Worm (Caenorhabditis elegans) whole organism, L1 larva: ENCODE data around the gene spe-19.

ENCODE experiments used
- Y116A8C.19 ChIP-seq: sonication (generic microtip); optimal IDR thresholded peaks from 2 replicates; lab custom pipeline; 2016; ENCODE audit warnings: missing compliant biosample characterization, missing genetic modification characterization, borderline replicate concordance
- blmp-1 ChIP-seq: fragments of 150-350 bp; optimal IDR thresholded peaks from 2 replicates; lab custom pipeline; 2014; ENCODE audit warnings: missing biosample characterization, missing genetic modification characterization
- ceh-8 ChIP-seq: fragments of 200-800 bp; sonication (Bioruptor generic); optimal IDR thresholded peaks from 2 replicates; lab custom pipeline; 2018; ENCODE audit warnings: mild to moderate bottlenecking, missing genetic modification characterization, moderate library complexity, missing compliant biosample characterization
- ceh-82 ChIP-seq, 3 experiments: fragments of 150-350 bp in 1 of 3; sonication (generic microtip) in 2 of 3; optimal IDR thresholded peaks; 2 replicates each; lab custom pipeline; 2014 to 2017; ENCODE audit warnings: missing biosample characterization in 3 of 3, missing genetic modification characterization in 3 of 3
- dsc-1 ChIP-seq: sonication (generic microtip); optimal IDR thresholded peaks from 2 replicates; lab custom pipeline; 2016; ENCODE audit warnings: mild to moderate bottlenecking, missing genetic modification characterization, missing compliant biosample characterization
- efl-1 ChIP-seq, 4 experiments: fragments of 150-350 bp; optimal IDR thresholded peaks in 3 of 4; peaks in 1 of 4; 1 replicate in 1 of 4; 2 replicates in 3 of 4; lab custom pipeline; 2014; ENCODE audit warnings: missing biosample characterization in 2 of 4, missing genetic modification characterization in 2 of 4, missing genetic modification reagents in 2 of 4
- egl-27 ChIP-seq, 2 experiments: fragments of 150-350 bp in 1 of 2; sonication (generic microtip); optimal IDR thresholded peaks; 3 replicates each; lab custom pipeline; 2017 to 2018; ENCODE audit warnings: missing biosample characterization in 2 of 2, missing genetic modification characterization in 2 of 2, missing genetic modification reagents in 2 of 2
- elt-2 ChIP-seq: sonication (generic microtip); optimal IDR thresholded peaks from 2 replicates; lab custom pipeline; 2016; ENCODE audit warnings: missing genetic modification characterization, mild to moderate bottlenecking, inconsistent platforms, missing compliant biosample characterization, missing genetic modification reagents
- elt-3 ChIP-seq, 6 experiments: fragments of 150-350 bp in 1 of 6; sonication (generic microtip); optimal IDR thresholded peaks; 2 replicates each; lab custom pipeline; 2017 to 2018; ENCODE audit warnings: missing biosample characterization in 6 of 6, missing genetic modification characterization in 6 of 6, inconsistent platforms in 1 of 6
- fkh-4 ChIP-seq: sonication (generic microtip); optimal IDR thresholded peaks from 2 replicates; lab custom pipeline; 2016; ENCODE audit warnings: missing compliant biosample characterization, missing genetic modification characterization, borderline replicate concordance
- grh-1 ChIP-seq: fragments of 200-800 bp; sonication (Bioruptor generic); IDR thresholded peaks from 2 replicates; pipeline ENCODE4 v1.3.6; 2022; ENCODE audit warnings: missing genetic modification reagents, missing genetic modification characterization, missing compliant biosample characterization
- hlh-4 ChIP-seq: sonication (generic microtip); optimal IDR thresholded peaks from 2 replicates; lab custom pipeline; 2016; ENCODE audit warnings: mild to moderate bottlenecking, missing genetic modification characterization, missing compliant biosample characterization
- irx-1 ChIP-seq: sonication (generic microtip); optimal IDR thresholded peaks from 2 replicates; lab custom pipeline; 2016; ENCODE audit warnings: missing genetic modification characterization, missing compliant biosample characterization
- jun-1 ChIP-seq: fragments of 150-350 bp; optimal IDR thresholded peaks from 2 replicates; lab custom pipeline; 2014; ENCODE audit warnings: missing biosample characterization, missing genetic modification reagents, missing genetic modification characterization
- lin-13 ChIP-seq: fragments of 150-350 bp; optimal IDR thresholded peaks from 2 replicates; lab custom pipeline; 2014; ENCODE audit warnings: missing biosample characterization, missing genetic modification reagents, missing genetic modification characterization
- lin-14 ChIP-seq: fragments of 200-800 bp; sonication (Bioruptor generic); optimal IDR thresholded peaks from 2 replicates; lab custom pipeline; 2018; ENCODE audit warnings: mild to moderate bottlenecking, missing genetic modification characterization, moderate library complexity, missing compliant biosample characterization
- mef-2 ChIP-seq: fragments of 150-350 bp; optimal IDR thresholded peaks from 2 replicates; lab custom pipeline; 2014; ENCODE audit warnings: missing biosample characterization, missing genetic modification characterization
- mep-1 ChIP-seq: fragments of 150-350 bp; optimal IDR thresholded peaks from 2 replicates; lab custom pipeline; 2014; ENCODE audit warnings: missing biosample characterization, missing genetic modification characterization
- nhr-11 ChIP-seq: fragments of 150-350 bp; optimal IDR thresholded peaks from 2 replicates; lab custom pipeline; 2014; ENCODE audit warnings: missing biosample characterization, missing genetic modification characterization
- nhr-12 ChIP-seq: sonication (generic microtip); optimal IDR thresholded peaks from 2 replicates; lab custom pipeline; 2017; ENCODE audit warnings: missing biosample characterization, missing genetic modification characterization
- nhr-19 ChIP-seq: fragments of 200-800 bp; sonication (Bioruptor generic); conservative IDR thresholded peaks from 2 replicates; pipeline ENCODE4 v1.3.6; 2022; ENCODE audit warnings: missing genetic modification characterization, missing compliant biosample characterization
- nhr-237 ChIP-seq: fragments of 150-350 bp; optimal IDR thresholded peaks from 2 replicates; lab custom pipeline; 2014; ENCODE audit warnings: missing biosample characterization, missing genetic modification characterization
- nhr-47 ChIP-seq: sonication (generic microtip); optimal IDR thresholded peaks from 2 replicates; lab custom pipeline; 2016; ENCODE audit warnings: mild to moderate bottlenecking, missing genetic modification characterization, moderate library complexity, missing compliant biosample characterization
- nhr-71 ChIP-seq: sonication (generic microtip); optimal IDR thresholded peaks from 2 replicates; lab custom pipeline; 2016; ENCODE audit warnings: mild to moderate bottlenecking, missing genetic modification characterization, moderate library complexity, missing compliant biosample characterization
- nhr-77 ChIP-seq: fragments of 150-350 bp; optimal IDR thresholded peaks from 2 replicates; lab custom pipeline; 2014; ENCODE audit warnings: missing biosample characterization, missing genetic modification characterization
- nhr-84 ChIP-seq: sonication (generic microtip); optimal IDR thresholded peaks from 2 replicates; lab custom pipeline; 2017; ENCODE audit warnings: missing biosample characterization, missing genetic modification characterization
- nhr-85 ChIP-seq: sonication (generic microtip); peaks from one replicate; lab custom pipeline; 2016; ENCODE audit warnings: missing genetic modification characterization, inconsistent platforms, missing compliant biosample characterization
- nhr-90 ChIP-seq: sonication (generic microtip); optimal IDR thresholded peaks from 2 replicates; lab custom pipeline; 2016; ENCODE audit warnings: mild to moderate bottlenecking, missing genetic modification characterization, missing compliant biosample characterization; ENCODE audit not compliant: poor library complexity
- pqm-1 ChIP-seq: sonication (generic microtip); optimal IDR thresholded peaks from 3 replicates; lab custom pipeline; 2017; ENCODE audit warnings: missing biosample characterization, missing genetic modification characterization
- snpc-4 ChIP-seq: fragments of 150-350 bp; optimal IDR thresholded peaks from 2 replicates; lab custom pipeline; 2014; ENCODE audit warnings: missing biosample characterization, missing genetic modification characterization
- sox-4 ChIP-seq: sonication (generic microtip); optimal IDR thresholded peaks from 2 replicates; lab custom pipeline; 2016; ENCODE audit warnings: missing genetic modification characterization, missing compliant biosample characterization
- tbx-2 ChIP-seq: sonication (generic microtip); optimal IDR thresholded peaks from 2 replicates; lab custom pipeline; 2016; ENCODE audit warnings: missing genetic modification characterization, missing compliant biosample characterization
- tlp-1 ChIP-seq: fragments of 150-350 bp; optimal IDR thresholded peaks from 2 replicates; lab custom pipeline; 2014; ENCODE audit warnings: missing biosample characterization, missing genetic modification characterization
- unc-30 ChIP-seq: sonication (generic microtip); optimal IDR thresholded peaks from 2 replicates; lab custom pipeline; 2017; ENCODE audit warnings: missing biosample characterization, missing genetic modification characterization
- unc-62 ChIP-seq: fragments of 150-350 bp; optimal IDR thresholded peaks from 2 replicates; lab custom pipeline; 2014; ENCODE audit warnings: missing biosample characterization, missing genetic modification reagents, missing genetic modification characterization
- vab-15 ChIP-seq: sonication (generic microtip); optimal IDR thresholded peaks from 2 replicates; lab custom pipeline; 2017; ENCODE audit warnings: missing genotype, mild to moderate bottlenecking, missing genetic modification characterization, missing compliant biosample characterization
- xbp-1 ChIP-seq: sonication (generic microtip); optimal IDR thresholded peaks from 2 replicates; lab custom pipeline; 2016; ENCODE audit warnings: missing genetic modification characterization, missing compliant biosample characterization
- zip-4 ChIP-seq: fragments of 200-800 bp; sonication (Bioruptor generic); optimal IDR thresholded peaks from 2 replicates; lab custom pipeline; 2018; ENCODE audit warnings: mild to moderate bottlenecking, missing genetic modification characterization, moderate library complexity, missing compliant biosample characterization
- ztf-11 ChIP-seq, 2 experiments: sonication (generic microtip); optimal IDR thresholded peaks; 2 replicates each; lab custom pipeline; 2016 to 2017; ENCODE audit warnings: missing genetic modification characterization in 2 of 2, missing biosample characterization in 1 of 2, missing compliant biosample characterization in 1 of 2

Gene spe-19

ce11 chrV:20059370-20059769, 12.2 kb upstream of the spe-19 start:
- TF ChIP-seq nhr-237 (tag; lab: Kevin White, UChicago), result no peak
- TF ChIP-seq mep-1, result no peak
- TF ChIP-seq mef-2, result no peak
- no peak for TF ChIP-seq efl-1 (optimal IDR thresholded peaks at IDR 0.05; lab: Kevin White, UChicago)
- peak in 1 of 2 experiments; percentile 5 for TF ChIP-seq efl-1 (GFP tag; optimal IDR thresholded peaks at IDR 0.05 in 1 of 2; lab: Kevin White, UChicago)
- no peak for TF ChIP-seq Y116A8C.19 (tag; lab: Kevin White, UChicago)

ce11 chrV:20049065-20049464, 1.9 kb upstream of the spe-19 start, which contains the start of gene srh-233:
srh-233 (plus strand) TSS chrV:20049365.
- TF ChIP-seq hlh-4 (tag; lab: Kevin White, UChicago), result no peak
- no peak for TF ChIP-seq unc-30 (tag; lab: Kevin White, UChicago)
- no peak for TF ChIP-seq xbp-1
- no peak for TF ChIP-seq ztf-11 (tag; optimal IDR thresholded peaks at IDR 0.05; lab: Kevin White, UChicago)
- no peak for TF ChIP-seq ceh-82 (tag; optimal IDR thresholded peaks at IDR 0.05; lab: Kevin White, UChicago)
- TF ChIP-seq jun-1, result no peak
- TF ChIP-seq snpc-4 (tag; lab: Kevin White, UChicago), result no peak
- TF ChIP-seq nhr-84 (tag; lab: Kevin White, UChicago), result no peak
- TF ChIP-seq egl-27 (tag; optimal IDR thresholded peaks at IDR 0.05; lab: Kevin White, UChicago), result no peak
- TF ChIP-seq vab-15 (tag; lab: Kevin White, UChicago), result no peak
- TF ChIP-seq tlp-1 (tag; lab: Kevin White, UChicago), result no peak
- TF ChIP-seq nhr-77 (tag; lab: Kevin White, UChicago), result no peak
- no peak for TF ChIP-seq lin-14 (GFP tag; lab: Kevin White, UChicago)
- TF ChIP-seq unc-62 (GFP tag; lab: Kevin White, UChicago), result no peak

- TF ChIP-seq dsc-1 (tag; lab: Kevin White, UChicago) (no peak), lin-13 (GFP tag; lab: Kevin White, UChicago) (no peak), nhr-85 (tag; lab: Kevin White, UChicago) (peak; percentile 21)
Observed at ce11 chrV:20037287-20037686, 9.9 kb downstream of the spe-19 start, which contains the start of gene Y113G7A.16. Y113G7A.16 (plus strand) TSS chrV:20037587.

ce11 chrV:20034912-20035311, 12.3 kb downstream of the spe-19 start:
- no peak for TF ChIP-seq tbx-2 (tag; lab: Kevin White, UChicago)
- TF ChIP-seq nhr-71 (tag; lab: Kevin White, UChicago), result no peak
- no peak for TF ChIP-seq zip-4 (GFP tag; lab: Kevin White, UChicago)
- TF ChIP-seq vab-15 (tag; lab: Kevin White, UChicago), result no peak
- no peak for TF ChIP-seq nhr-90 (tag; lab: Kevin White, UChicago)
- peak; percentile 42 for TF ChIP-seq grh-1 (GFP tag; lab: Robert Waterston, UW)
- TF ChIP-seq snpc-4 (tag; lab: Kevin White, UChicago), result no peak
- TF ChIP-seq nhr-77 (tag; lab: Kevin White, UChicago), result no peak
- TF ChIP-seq nhr-19 (GFP tag; lab: Robert Waterston, UW), result no peak
- TF ChIP-seq nhr-11 (tag; lab: Kevin White, UChicago), result no peak
- TF ChIP-seq nhr-47 (tag; lab: Kevin White, UChicago), result no peak
- no peak for TF ChIP-seq blmp-1 (tag; lab: Kevin White, UChicago)
- no peak for TF ChIP-seq nhr-237 (tag; lab: Kevin White, UChicago)
- no peak for TF ChIP-seq efl-1 (optimal IDR thresholded peaks at IDR 0.05; lab: Kevin White, UChicago)
- TF ChIP-seq efl-1 (GFP tag; optimal IDR thresholded peaks at IDR 0.05 in 1 of 2; lab: Kevin White, UChicago), result peak in 1 of 2 experiments; percentile 66
- no peak for TF ChIP-seq egl-27 (tag; optimal IDR thresholded peaks at IDR 0.05; lab: Kevin White, UChicago)
- no peak for TF ChIP-seq ceh-8 (GFP tag; lab: Kevin White, UChicago)
- no peak for TF ChIP-seq elt-2 (tag; lab: Kevin White, UChicago)
- TF ChIP-seq nhr-85 (tag; lab: Kevin White, UChicago), result peak; percentile 78
- TF ChIP-seq irx-1 (tag; lab: Kevin White, UChicago), result no peak
- no peak for TF ChIP-seq fkh-4 (tag; lab: Kevin White, UChicago)
- no peak for TF ChIP-seq sox-4 (tag; lab: Kevin White, UChicago)
- no peak for TF ChIP-seq nhr-84 (tag; lab: Kevin White, UChicago)
- TF ChIP-seq nhr-12 (tag; lab: Kevin White, UChicago), result no peak
- TF ChIP-seq elt-3 (tag; optimal IDR thresholded peaks at IDR 0.05; lab: Kevin White, UChicago), result no peak
- no peak for TF ChIP-seq pqm-1 (tag; lab: Kevin White, UChicago)
